Fruit fly (Drosophila melanogaster) whole organism, embryonic: ENCODE measurements around the gene spd-2.

ENCODE experiments used
- Awh ChIP-seq: fragments of 200-800 bp; sonication (Bioruptor generic); IDR thresholded peaks from 2 replicates; pipeline ENCODE4, ENCODE4 v1.3.6; 2022; ENCODE audit warnings: missing biosample characterization, missing genetic modification characterization
- Bgb ChIP-seq: fragments of 200-800 bp; sonication (Bioruptor generic); IDR thresholded peaks from 2 replicates; pipeline ENCODE4 v1.3.6; 2022; ENCODE audit warnings: missing biosample characterization, missing genetic modification characterization; ENCODE audit not compliant: partially characterized antibody
- Blimp-1 ChIP-seq: fragments of 200-800 bp; sonication (Bioruptor generic); optimal IDR thresholded peaks from 3 replicates; lab custom pipeline; 2018; ENCODE audit warnings: missing biosample characterization, missing genetic modification characterization, mild to moderate bottlenecking, moderate library complexity, missing genetic modification reagents
- CG11247 ChIP-seq: fragments of 200-800 bp; sonication (Bioruptor generic); IDR thresholded peaks from 2 replicates; pipeline ENCODE4 v1.3.6; 2022; ENCODE audit warnings: missing biosample characterization, missing genetic modification characterization
- CG12219 ChIP-seq: fragments of 200-800 bp; sonication (Bioruptor generic); optimal IDR thresholded peaks from 3 replicates; lab custom pipeline; 2018; ENCODE audit warnings: missing biosample characterization, mild to moderate bottlenecking, missing genetic modification characterization
- CG12942 ChIP-seq: fragments of 200-800 bp; sonication (Bioruptor generic); optimal IDR thresholded peaks from 3 replicates; lab custom pipeline; 2016; ENCODE audit warnings: missing biosample characterization, missing genetic modification characterization
- CG13287 ChIP-seq: fragments of 200-800 bp; sonication (Bioruptor generic); IDR thresholded peaks from 2 replicates; pipeline ENCODE4 v1.3.6; 2022; ENCODE audit warnings: missing biosample characterization, missing genetic modification characterization; ENCODE audit not compliant: partially characterized antibody
- CG14014 ChIP-seq: fragments of 200-800 bp; sonication (Bioruptor generic); IDR thresholded peaks from 2 replicates; pipeline ENCODE4 v1.3.6; 2022; ENCODE audit warnings: missing biosample characterization, missing genetic modification characterization
- CG1603 ChIP-seq: fragments of 200-800 bp; sonication (Bioruptor generic); optimal IDR thresholded peaks from 2 replicates; lab custom pipeline; 2019; ENCODE audit warnings: missing biosample characterization, mild to moderate bottlenecking, missing genetic modification characterization, moderate library complexity
- CG31224 ChIP-seq: fragments of 200-800 bp; sonication (Bioruptor generic); IDR thresholded peaks from 2 replicates; pipeline ENCODE4 v1.3.6; 2022; ENCODE audit warnings: missing biosample characterization, missing genetic modification characterization
- CG31365 ChIP-seq: fragments of 200-800 bp; sonication (Bioruptor generic); optimal IDR thresholded peaks from 2 replicates; lab custom pipeline; 2018; ENCODE audit warnings: missing biosample characterization, mild to moderate bottlenecking, missing genetic modification characterization
- CG32772 ChIP-seq: fragments of 200-800 bp; sonication (Bioruptor generic); IDR thresholded peaks from 2 replicates; pipeline ENCODE4 v1.3.6; 2022; ENCODE audit warnings: missing biosample characterization, missing genetic modification characterization
- CG42726 ChIP-seq: fragments of 200-800 bp; sonication (Bioruptor generic); IDR thresholded peaks from 2 replicates; pipeline ENCODE4 v1.3.6; 2022; ENCODE audit warnings: missing biosample characterization, missing genetic modification characterization; ENCODE audit not compliant: partially characterized antibody
- CG4404 ChIP-seq: fragments of 200-800 bp; sonication (Bioruptor generic); IDR thresholded peaks from 2 replicates; pipeline ENCODE4 v1.3.6; 2022; ENCODE audit warnings: missing biosample characterization, missing genetic modification characterization
- CG8290 ChIP-seq, 3 experiments: fragments of 200-800 bp; sonication (Bioruptor generic); optimal IDR thresholded peaks; 2 replicates each; lab custom pipeline; 2016 to 2019; ENCODE audit warnings: missing biosample characterization in 3 of 3, missing genetic modification characterization in 3 of 3, mild to moderate bottlenecking in 2 of 3, moderate library complexity in 1 of 3
- CG8388 ChIP-seq: fragments of 200-800 bp; sonication (Bioruptor generic); optimal IDR thresholded peaks from 2 replicates; lab custom pipeline; 2019; ENCODE audit warnings: missing biosample characterization, mild to moderate bottlenecking, missing genetic modification characterization, moderate library complexity
- Dek ChIP-seq: fragments of 200-800 bp; sonication (Bioruptor generic); optimal IDR thresholded peaks from 3 replicates; lab custom pipeline; 2019; ENCODE audit warnings: missing biosample characterization, mild to moderate bottlenecking, missing genetic modification characterization, moderate library complexity
- Dp ChIP-seq: fragments of 200-800 bp; sonication (Bioruptor generic); optimal IDR thresholded peaks from 2 replicates; lab custom pipeline; 2018; ENCODE audit warnings: missing biosample characterization, mild to moderate bottlenecking, missing genetic modification characterization, moderate library complexity
- E2f1 ChIP-seq: fragments of 200-800 bp; sonication (Bioruptor generic); IDR thresholded peaks from 2 replicates; pipeline ENCODE4 v1.3.6; 2022; ENCODE audit warnings: missing biosample characterization, missing genetic modification characterization
- Gsc ChIP-seq: fragments of 200-800 bp; sonication (Bioruptor generic); IDR thresholded peaks from 2 replicates; pipeline ENCODE4 v1.3.6; 2022; ENCODE audit warnings: missing biosample characterization, missing genetic modification characterization
- HHEX ChIP-seq: fragments of 200-800 bp; sonication (Bioruptor generic); optimal IDR thresholded peaks from 3 replicates; lab custom pipeline; 2017; ENCODE audit warnings: missing biosample characterization, mild to moderate bottlenecking, missing genetic modification characterization, missing genetic modification reagents
- Hr51 ChIP-seq, 2 experiments: fragments of 200-800 bp; sonication (Bioruptor generic); optimal IDR thresholded peaks; 2 replicates in 1 of 2; 3 replicates in 1 of 2; lab custom pipeline; 2016 to 2018; ENCODE audit warnings: missing biosample characterization in 2 of 2, missing genetic modification characterization in 2 of 2, mild to moderate bottlenecking in 1 of 2, moderate library complexity in 1 of 2
- Jarid2 ChIP-seq: fragments of 200-800 bp; sonication (Bioruptor generic); optimal IDR thresholded peaks from 3 replicates; lab custom pipeline; 2017; ENCODE audit warnings: mild to moderate bottlenecking, missing biosample characterization, missing genetic modification reagents, missing genetic modification characterization
- MESR4 ChIP-seq: fragments of 200-800 bp; sonication (Bioruptor generic); optimal IDR thresholded peaks from 2 replicates; lab custom pipeline; 2018; ENCODE audit warnings: missing biosample characterization, mild to moderate bottlenecking, missing genetic modification characterization, moderate library complexity
- NC2β ChIP-seq: fragments of 200-800 bp; sonication (Bioruptor generic); optimal IDR thresholded peaks from 2 replicates; lab custom pipeline; 2016; ENCODE audit warnings: missing biosample characterization, missing genetic modification characterization
- PHDP ChIP-seq: fragments of 200-800 bp; sonication (Bioruptor generic); optimal IDR thresholded peaks from 3 replicates; lab custom pipeline; 2018; ENCODE audit warnings: missing biosample characterization, mild to moderate bottlenecking, missing genetic modification characterization, moderate library complexity
- Taf1 ChIP-seq: fragments of 200-800 bp; sonication (Bioruptor generic); IDR thresholded peaks from 2 replicates; pipeline ENCODE4 v1.3.6; 2022; ENCODE audit warnings: missing biosample characterization, missing genetic modification characterization
- YL-1 ChIP-seq: fragments of 200-800 bp; sonication (Bioruptor generic); optimal IDR thresholded peaks from 3 replicates; lab custom pipeline; 2017; ENCODE audit warnings: missing biosample characterization, mild to moderate bottlenecking, missing genetic modification characterization
- amos ChIP-seq: fragments of 200-800 bp; sonication (Bioruptor generic); IDR thresholded peaks from 2 replicates; pipeline ENCODE4 v1.3.6; 2022; ENCODE audit warnings: missing biosample characterization, missing genetic modification characterization; ENCODE audit not compliant: partially characterized antibody
- caup ChIP-seq: fragments of 200-800 bp; sonication (Bioruptor generic); optimal IDR thresholded peaks from 3 replicates; lab custom pipeline; 2017; ENCODE audit warnings: missing biosample characterization, mild to moderate bottlenecking, missing genetic modification characterization, moderate library complexity; ENCODE audit not compliant: severe bottlenecking
- chif ChIP-seq, 2 experiments: fragments of 200-800 bp; sonication (Bioruptor generic); optimal IDR thresholded peaks; 3 replicates each; lab custom pipeline; 2016; ENCODE audit warnings: missing biosample characterization in 2 of 2, missing genetic modification characterization in 2 of 2
- croc ChIP-seq: fragments of 200-800 bp; sonication (Bioruptor generic); conservative IDR thresholded peaks from 3 replicates; pipeline ENCODE4 v1.3.6; 2022; ENCODE audit warnings: missing biosample characterization, missing genetic modification characterization
- dan ChIP-seq: fragments of 200-800 bp; sonication (Bioruptor generic); IDR thresholded peaks from 2 replicates; pipeline ENCODE4 v1.3.6; 2022; ENCODE audit warnings: missing biosample characterization, missing genetic modification characterization
- fd3F ChIP-seq: fragments of 200-800 bp; sonication (Bioruptor generic); optimal IDR thresholded peaks from 2 replicates; lab custom pipeline; 2018; ENCODE audit warnings: missing biosample characterization, mild to moderate bottlenecking, missing genetic modification characterization, moderate library complexity
- fd64A ChIP-seq: fragments of 200-800 bp; sonication (Bioruptor generic); optimal IDR thresholded peaks from 3 replicates; lab custom pipeline; 2018; ENCODE audit warnings: missing biosample characterization, mild to moderate bottlenecking, missing genetic modification characterization
- gcm2 ChIP-seq: fragments of 200-800 bp; sonication (Bioruptor generic); optimal IDR thresholded peaks from 2 replicates; lab custom pipeline; 2016; ENCODE audit warnings: missing biosample characterization, missing genetic modification characterization
- grn ChIP-seq: fragments of 200-800 bp; sonication (Bioruptor generic); optimal IDR thresholded peaks from 3 replicates; lab custom pipeline; 2017; ENCODE audit warnings: missing biosample characterization, missing genetic modification characterization
- hkb ChIP-seq, 2 experiments: fragments of 200-800 bp in 1 of 2; fragments of >200 bp in 1 of 2; sonication (Bioruptor generic) in 1 of 2; IDR thresholded peaks in 1 of 2; optimal IDR thresholded peaks in 1 of 2; 2 replicates each; pipeline versions ENCODE4 v1.3.6 to Lab custom; 2017 to 2022; ENCODE audit warnings: missing biosample characterization in 1 of 2, missing genetic modification characterization in 1 of 2
- knrl ChIP-seq: fragments of 200-800 bp; sonication (Bioruptor generic); IDR thresholded peaks from 3 replicates; pipeline ENCODE4 v1.3.6; 2022; ENCODE audit warnings: missing biosample characterization, missing genetic modification characterization; ENCODE audit not compliant: partially characterized antibody
- lilli ChIP-seq: fragments of 200-800 bp; sonication (Bioruptor generic); optimal IDR thresholded peaks from 3 replicates; lab custom pipeline; 2016; ENCODE audit warnings: missing biosample characterization, missing genetic modification characterization
- lmd ChIP-seq: fragments of 200-800 bp; sonication (Bioruptor generic); IDR thresholded peaks from 2 replicates; pipeline ENCODE4 v1.3.6; 2022; ENCODE audit warnings: missing biosample characterization, missing genetic modification characterization
- mam ChIP-seq: fragments of 200-800 bp; sonication (Bioruptor generic); optimal IDR thresholded peaks from 3 replicates; lab custom pipeline; 2016; ENCODE audit warnings: missing biosample characterization, missing genetic modification characterization
- mld ChIP-seq: fragments of 200-800 bp; sonication (Bioruptor generic); IDR thresholded peaks from 3 replicates; pipeline ENCODE4 v1.3.6; 2022; ENCODE audit warnings: missing biosample characterization, missing genetic modification characterization; ENCODE audit not compliant: partially characterized antibody
- pan ChIP-seq, 4 experiments: fragments of >200 bp in 3 of 4; fragments of 200-800 bp in 1 of 4; sonication (Bioruptor generic) in 1 of 4; optimal IDR thresholded peaks in 3 of 4; IDR thresholded peaks in 1 of 4; 2 replicates each; pipeline versions ENCODE4 v1.3.6 to Lab custom; 2017 to 2022; ENCODE audit warnings: missing biosample characterization in 2 of 4, missing genetic modification characterization in 2 of 4, mixed read lengths in 1 of 4
- phol ChIP-seq: fragments of 200-800 bp; sonication (Bioruptor generic); optimal IDR thresholded peaks from 3 replicates; lab custom pipeline; 2018; ENCODE audit warnings: missing biosample characterization, mild to moderate bottlenecking, missing genetic modification characterization, moderate library complexity
- sug ChIP-seq: fragments of 200-800 bp; optimal IDR thresholded peaks from 2 replicates; lab custom pipeline; 2019; ENCODE audit warnings: missing biosample characterization, mild to moderate bottlenecking, missing genetic modification characterization, moderate library complexity
- tin ChIP-seq: fragments of 200-800 bp; sonication (Bioruptor generic); optimal IDR thresholded peaks from 3 replicates; lab custom pipeline; 2016; ENCODE audit warnings: missing biosample characterization, missing genetic modification characterization

The spd-2 gene

dm6 chr3L:16584074-16584578 is 10.7 kb downstream of the spd-2 start, which contains the start of gene UQCR-C2 (continued):
- TF ChIP-seq dan (GFP tag; lab: Robert Waterston, UW), result no peak
- TF ChIP-seq caup, result no peak
- no peak for TF ChIP-seq fd3F
- peak; percentile 64 for TF ChIP-seq Dp (GFP tag; lab: Kevin White, UChicago)
- no peak for TF ChIP-seq CG4404 (GFP tag; lab: Robert Waterston, UW)
- TF ChIP-seq HHEX, result no peak
- TF ChIP-seq Blimp-1 (GFP tag; lab: Kevin White, UChicago), result no peak
- TF ChIP-seq CG32772 (GFP tag; lab: Robert Waterston, UW), result no peak
- 0 out of 3 replicates have a peak, but pooled peaks have one; percentile 16 for TF ChIP-seq mld
- no peak for TF ChIP-seq CG31365 (tag; lab: Kevin White, UChicago)
- TF ChIP-seq CG31224, result no peak
- no peak for TF ChIP-seq Hr51 (GFP tag; optimal IDR thresholded peaks at IDR 0.05; lab: Kevin White, UChicago)
- 0 out of 2 replicates have a peak, but pooled peaks have one; percentile 6 for TF ChIP-seq lmd (GFP tag; lab: Robert Waterston, UW)
- TF ChIP-seq CG8290 (GFP tag; optimal IDR thresholded peaks at IDR 0.05; lab: Kevin White, UChicago), result peak; percentile 44
- TF ChIP-seq CG8290 (tag; optimal IDR thresholded peaks at IDR 0.05; lab: Kevin White, UChicago), result peak in 1 of 2 experiments; percentile 61
- peak; percentile 35; the same call in 1 of the 3 replicates for TF ChIP-seq knrl (GFP tag; lab: Robert Waterston, UW)
- TF ChIP-seq MESR4, result peak; percentile 96
- TF ChIP-seq CG8388 (GFP tag; lab: Kevin White, UChicago), result no peak
- TF ChIP-seq sug (tag; lab: Kevin White, UChicago), result peak; percentile 49
- TF ChIP-seq Gsc, result no peak
- TF ChIP-seq NC2β (GFP tag; lab: Kevin White, UChicago), result peak; percentile 58
- peak; percentile 92 for TF ChIP-seq YL-1 (GFP tag; lab: Kevin White, UChicago)
- TF ChIP-seq Jarid2 (GFP tag; lab: Kevin White, UChicago), result no peak
- peak; percentile 44; the same call in 1 of the 2 replicates for TF ChIP-seq CG42726 (GFP tag; lab: Robert Waterston, UW)
- TF ChIP-seq E2f1, result no peak
- no peak for TF ChIP-seq grn (GFP tag; lab: Kevin White, UChicago)
- no peak for TF ChIP-seq CG12219
- TF ChIP-seq CG14014 (GFP tag; lab: Robert Waterston, UW), result peak; percentile 19; the same call in 1 of the 2 replicates
- TF ChIP-seq Awh, result no peak
- TF ChIP-seq amos, result peak; percentile 30; the same call in 1 of the 2 replicates
- no peak for TF ChIP-seq tin (GFP tag; lab: Kevin White, UChicago)
- no peak for TF ChIP-seq hkb (optimal IDR thresholded peaks at IDR 0.05; lab: Kevin White, UChicago)
- no peak for TF ChIP-seq hkb (GFP tag; IDR thresholded peaks at IDR 0.05; lab: Robert Waterston, UW)
- peak; percentile 50 for TF ChIP-seq Dek
- TF ChIP-seq CG13287 (GFP tag; lab: Robert Waterston, UW), result peak; percentile 19; the same call in 1 of the 2 replicates
- no peak for TF ChIP-seq gcm2
- peak; percentile 19 for TF ChIP-seq lilli
- TF ChIP-seq chif (GFP tag; optimal IDR thresholded peaks at IDR 0.05; lab: Kevin White, UChicago), result no peak
- TF ChIP-seq Bgb (GFP tag; lab: Robert Waterston, UW), result peak; percentile 39
- no peak for TF ChIP-seq CG11247 (GFP tag; lab: Robert Waterston, UW)
- no peak for TF ChIP-seq CG12942 (GFP tag; lab: Kevin White, UChicago)
- no peak for TF ChIP-seq Taf1 (GFP tag; lab: Robert Waterston, UW)
- TF ChIP-seq croc, result no peak
- peak; percentile 40 for TF ChIP-seq PHDP (tag; lab: Kevin White, UChicago)
- TF ChIP-seq CG1603 (tag; lab: Kevin White, UChicago), result peak; percentile 79
- TF ChIP-seq phol (tag; lab: Kevin White, UChicago), result peak; percentile 46
- TF ChIP-seq pan (optimal IDR thresholded peaks at IDR 0.05; lab: Kevin White, UChicago), result no peak
- no peak for TF ChIP-seq pan (GFP tag; optimal IDR thresholded peaks at IDR 0.05 in 1 of 2, IDR thresholded peaks at IDR 0.05 in 1 of 2)
- no peak for TF ChIP-seq fd64A (GFP tag; lab: Kevin White, UChicago)
- no peak for TF ChIP-seq mam (GFP tag; lab: Kevin White, UChicago)
